Fruit fly (Drosophila melanogaster): ENCODE data around the gene Snx27.

The Snx27 gene

dm6 chrX:5723577-5723976 lies 14.3 kb downstream of the Snx27 start:
- TF ChIP-seq Rel (GFP tag; optimal IDR thresholded peaks at IDR 0.05) (no peak), Rel (tag; optimal IDR thresholded peaks at IDR 0.05) (peak; percentile 44), GATAd (GFP tag; optimal IDR thresholded peaks at IDR 0.05) (no peak)

DNA sequence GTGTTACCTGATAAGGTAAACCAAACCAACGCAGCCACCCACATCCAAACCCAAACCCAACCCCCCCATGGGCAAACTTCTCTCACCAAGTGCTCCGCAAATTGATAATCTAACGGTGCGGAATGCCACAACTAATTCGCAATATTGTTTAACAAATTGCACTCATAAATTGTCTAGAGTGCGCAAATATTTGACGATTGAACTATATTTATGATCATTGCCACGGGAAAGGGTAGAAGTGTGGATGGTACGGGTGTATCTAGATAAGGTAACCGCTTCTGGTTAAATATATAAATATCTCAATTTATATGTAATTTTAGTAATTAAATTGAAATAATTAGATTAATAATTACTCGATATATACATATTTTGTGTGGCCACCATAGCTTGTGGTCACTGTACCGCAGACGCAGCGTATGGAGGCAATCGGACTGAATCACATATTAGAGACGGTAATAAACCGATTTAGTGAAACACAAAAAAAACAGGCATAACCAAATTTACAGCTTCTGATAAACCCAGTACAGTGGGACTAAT lies 19.3 kb downstream of the Snx27 start:
- TF ChIP-seq lola (GFP tag; optimal IDR thresholded peaks at IDR 0.05) = no peak
- no peak for TF ChIP-seq Hr83 (GFP tag; optimal IDR thresholded peaks at IDR 0.05; ENCODE audit: poor library complexity, severe bottlenecking)
- no peak for TF ChIP-seq Abd-B (GFP tag; optimal IDR thresholded peaks at IDR 0.05)
- TF ChIP-seq psq (GFP tag; optimal IDR thresholded peaks at IDR 0.05) = peak; percentile 55
- TF ChIP-seq usp (GFP tag; optimal IDR thresholded peaks at IDR 0.05) = no peak
- peak; percentile 72 for TF ChIP-seq OdsH (GFP tag; optimal IDR thresholded peaks at IDR 0.05)
- no peak for TF ChIP-seq Myc (optimal IDR thresholded peaks at IDR 0.05)
- TF ChIP-seq GATAd (GFP tag; optimal IDR thresholded peaks at IDR 0.05) = no peak
- peak; percentile 42 for TF ChIP-seq dmrt93B (GFP tag; optimal IDR thresholded peaks at IDR 0.05)
- TF ChIP-seq HLH106 (tag; optimal IDR thresholded peaks at IDR 0.05) = peak; percentile 84
- peak; percentile 84 for TF ChIP-seq rgr (GFP tag; optimal IDR thresholded peaks at IDR 0.05)
- no peak for TF ChIP-seq Vsx2 (GFP tag; optimal IDR thresholded peaks at IDR 0.05; ENCODE audit: partially characterized antibody)
- TF ChIP-seq Hr78 (GFP tag; optimal IDR thresholded peaks at IDR 0.05) = no peak
- TF ChIP-seq Hnf4 (GFP tag; optimal IDR thresholded peaks at IDR 0.05) = peak; percentile 55
- no peak for TF ChIP-seq Rel (GFP tag; optimal IDR thresholded peaks at IDR 0.05)
- peak; percentile 67 for TF ChIP-seq Rel (tag; optimal IDR thresholded peaks at IDR 0.05)
- TF ChIP-seq pan (optimal IDR thresholded peaks at IDR 0.05) = no peak
- peak; percentile 81 for TF ChIP-seq Sp1 (GFP tag; optimal IDR thresholded peaks at IDR 0.05)
- TF ChIP-seq CG32264 (GFP tag; optimal IDR thresholded peaks at IDR 0.05) = no peak
- TF ChIP-seq CrebA (GFP tag; optimal IDR thresholded peaks at IDR 0.05; ENCODE audit: borderline replicate concordance) = no peak
- peak; percentile 70 for TF ChIP-seq h (GFP tag; optimal IDR thresholded peaks at IDR 0.05)
- peak; percentile 67 for TF ChIP-seq fru (GFP tag; optimal IDR thresholded peaks at IDR 0.05)
- TF ChIP-seq dsf (GFP tag; optimal IDR thresholded peaks at IDR 0.05; ENCODE audit: borderline replicate concordance) = no peak
- no peak for TF ChIP-seq tai (GFP tag; optimal IDR thresholded peaks at IDR 0.05)
- peak; percentile 39 for TF ChIP-seq br (GFP tag; optimal IDR thresholded peaks at IDR 0.05)
- TF ChIP-seq sage (GFP tag; optimal IDR thresholded peaks at IDR 0.05) = peak; percentile 52
- no peak for TF ChIP-seq sv (GFP tag; optimal IDR thresholded peaks at IDR 0.05)
- no peak for TF ChIP-seq Dif (GFP tag; optimal IDR thresholded peaks at IDR 0.05; ENCODE audit: partially characterized antibody)
- TF ChIP-seq N (GFP tag; optimal IDR thresholded peaks at IDR 0.05) = no peak
- TF ChIP-seq foxo (GFP tag; optimal IDR thresholded peaks at IDR 0.05) = peak in 1 of 2 experiments; percentile 83
- TF ChIP-seq Mio (GFP tag; optimal IDR thresholded peaks at IDR 0.05) = no peak
- no peak for TF ChIP-seq jim (GFP tag; optimal IDR thresholded peaks at IDR 0.05)
- TF ChIP-seq woc (GFP tag; optimal IDR thresholded peaks at IDR 0.05) = no peak
- no peak for TF ChIP-seq Jra (GFP tag; optimal IDR thresholded peaks at IDR 0.05)
- peak; percentile 45 for TF ChIP-seq brk (GFP tag; optimal IDR thresholded peaks at IDR 0.05)
- no peak for TF ChIP-seq dl (GFP tag; optimal IDR thresholded peaks at IDR 0.05; ENCODE audit: insufficient read depth in 1 of 2, partially characterized antibody in 2 of 2)
- no peak for TF ChIP-seq Dfd (GFP tag; optimal IDR thresholded peaks at IDR 0.05)
- TF ChIP-seq CG9705 (GFP tag; optimal IDR thresholded peaks at IDR 0.05) = peak; percentile 59
- peak; percentile 46 for TF ChIP-seq ey (GFP tag; optimal IDR thresholded peaks at IDR 0.05)
